Worm (Caenorhabditis elegans) whole organism, L1 larva: ENCODE results near the gene haly-1.

Experiments used
- Y116A8C.19 ChIP-seq: sonication (generic microtip); optimal IDR thresholded peaks from 2 replicates; lab custom pipeline; 2016; ENCODE audit warnings: missing compliant biosample characterization, missing genetic modification characterization, borderline replicate concordance
- aly-2 ChIP-seq: fragments of 150-350 bp; optimal IDR thresholded peaks from 2 replicates; lab custom pipeline; 2014; ENCODE audit warnings: missing biosample characterization, missing genetic modification characterization
- ama-1 ChIP-seq: fragments of 150-350 bp; optimal IDR thresholded peaks from 2 replicates; lab custom pipeline; 2014
- ceh-82 ChIP-seq, 3 experiments: fragments of 150-350 bp in 1 of 3; sonication (generic microtip) in 2 of 3; optimal IDR thresholded peaks; 2 replicates each; lab custom pipeline; 2014 to 2017; ENCODE audit warnings: missing biosample characterization in 3 of 3, missing genetic modification characterization in 3 of 3
- ces-1 ChIP-seq: fragments of 150-350 bp; optimal IDR thresholded peaks from 2 replicates; lab custom pipeline; 2014; ENCODE audit warnings: missing biosample characterization, missing genetic modification reagents, missing genetic modification characterization
- efl-1 ChIP-seq, 4 experiments: fragments of 150-350 bp; optimal IDR thresholded peaks in 3 of 4; peaks in 1 of 4; 1 replicate in 1 of 4; 2 replicates in 3 of 4; lab custom pipeline; 2014; ENCODE audit warnings: missing biosample characterization in 2 of 4, missing genetic modification characterization in 2 of 4, missing genetic modification reagents in 2 of 4
- egl-13 ChIP-seq: sonication (generic microtip); optimal IDR thresholded peaks from 2 replicates; lab custom pipeline; 2016; ENCODE audit warnings: missing genotype, missing genetic modification reagents, missing genetic modification characterization, missing compliant biosample characterization
- elt-2 ChIP-seq: sonication (generic microtip); optimal IDR thresholded peaks from 2 replicates; lab custom pipeline; 2016; ENCODE audit warnings: missing genetic modification characterization, mild to moderate bottlenecking, inconsistent platforms, missing compliant biosample characterization, missing genetic modification reagents
- elt-3 ChIP-seq, 6 experiments: fragments of 150-350 bp in 1 of 6; sonication (generic microtip); optimal IDR thresholded peaks; 2 replicates each; lab custom pipeline; 2017 to 2018; ENCODE audit warnings: missing biosample characterization in 6 of 6, missing genetic modification characterization in 6 of 6, inconsistent platforms in 1 of 6
- fkh-4 ChIP-seq: sonication (generic microtip); optimal IDR thresholded peaks from 2 replicates; lab custom pipeline; 2016; ENCODE audit warnings: missing compliant biosample characterization, missing genetic modification characterization, borderline replicate concordance
- fkh-8 ChIP-seq: sonication (generic microtip); optimal IDR thresholded peaks from 2 replicates; lab custom pipeline; 2016; ENCODE audit warnings: mild to moderate bottlenecking, missing genetic modification characterization, missing compliant biosample characterization
- hlh-17 ChIP-seq: fragments of 200-800 bp; sonication (Bioruptor generic); optimal IDR thresholded peaks from 2 replicates; lab custom pipeline; 2018; ENCODE audit warnings: missing genetic modification characterization, mild to moderate bottlenecking, missing compliant biosample characterization, moderate library complexity, borderline replicate concordance
- hlh-4 ChIP-seq: sonication (generic microtip); optimal IDR thresholded peaks from 2 replicates; lab custom pipeline; 2016; ENCODE audit warnings: mild to moderate bottlenecking, missing genetic modification characterization, missing compliant biosample characterization
- hpl-2 ChIP-seq: fragments of 150-350 bp; optimal IDR thresholded peaks from 2 replicates; lab custom pipeline; 2014; ENCODE audit warnings: missing biosample characterization, missing genetic modification reagents, missing genetic modification characterization
- lin-39 ChIP-seq: fragments of 150-350 bp; optimal IDR thresholded peaks from 2 replicates; lab custom pipeline; 2014; ENCODE audit warnings: missing biosample characterization, missing genetic modification reagents, missing genetic modification characterization
- lsy-2 ChIP-seq, 2 experiments: fragments of 150-350 bp; optimal IDR thresholded peaks; 2 replicates each; lab custom pipeline; 2014; ENCODE audit warnings: missing biosample characterization in 2 of 2, missing genetic modification characterization in 2 of 2
- mab-9 ChIP-seq: fragments of 200-800 bp; sonication (Bioruptor generic); IDR thresholded peaks from 2 replicates; pipeline ENCODE4 v1.3.6; 2022; ENCODE audit warnings: missing genetic modification reagents, missing genetic modification characterization, missing compliant biosample characterization
- mep-1 ChIP-seq: fragments of 150-350 bp; optimal IDR thresholded peaks from 2 replicates; lab custom pipeline; 2014; ENCODE audit warnings: missing biosample characterization, missing genetic modification characterization
- nhr-11 ChIP-seq: fragments of 150-350 bp; optimal IDR thresholded peaks from 2 replicates; lab custom pipeline; 2014; ENCODE audit warnings: missing biosample characterization, missing genetic modification characterization
- nhr-20 ChIP-seq: sonication (generic microtip); optimal IDR thresholded peaks from 2 replicates; lab custom pipeline; 2016; ENCODE audit warnings: mild to moderate bottlenecking, missing genetic modification characterization, missing compliant biosample characterization
- nhr-237 ChIP-seq: fragments of 150-350 bp; optimal IDR thresholded peaks from 2 replicates; lab custom pipeline; 2014; ENCODE audit warnings: missing biosample characterization, missing genetic modification characterization
- nhr-71 ChIP-seq: sonication (generic microtip); optimal IDR thresholded peaks from 2 replicates; lab custom pipeline; 2016; ENCODE audit warnings: mild to moderate bottlenecking, missing genetic modification characterization, moderate library complexity, missing compliant biosample characterization
- nhr-76 ChIP-seq: sonication (generic microtip); optimal IDR thresholded peaks from 2 replicates; lab custom pipeline; 2017; ENCODE audit warnings: missing biosample characterization, missing genetic modification characterization
- nhr-85 ChIP-seq: sonication (generic microtip); peaks from one replicate; lab custom pipeline; 2016; ENCODE audit warnings: missing genetic modification characterization, inconsistent platforms, missing compliant biosample characterization
- rnt-1 ChIP-seq: sonication (generic microtip); optimal IDR thresholded peaks from 2 replicates; lab custom pipeline; 2016; ENCODE audit warnings: mild to moderate bottlenecking, missing genetic modification characterization, moderate library complexity, missing compliant biosample characterization
- skn-1 ChIP-seq: fragments of 150-350 bp; optimal IDR thresholded peaks from 2 replicates; lab custom pipeline; 2014; ENCODE audit warnings: missing biosample characterization, missing genetic modification characterization
- tbx-2 ChIP-seq: sonication (generic microtip); optimal IDR thresholded peaks from 2 replicates; lab custom pipeline; 2016; ENCODE audit warnings: missing genetic modification characterization, missing compliant biosample characterization
- unc-62 ChIP-seq: fragments of 150-350 bp; optimal IDR thresholded peaks from 2 replicates; lab custom pipeline; 2014; ENCODE audit warnings: missing biosample characterization, missing genetic modification reagents, missing genetic modification characterization
- zag-1 ChIP-seq: fragments of 150-350 bp; optimal IDR thresholded peaks from 2 replicates; lab custom pipeline; 2014; ENCODE audit warnings: missing biosample characterization, missing genetic modification characterization
- zip-4 ChIP-seq: fragments of 200-800 bp; sonication (Bioruptor generic); optimal IDR thresholded peaks from 2 replicates; lab custom pipeline; 2018; ENCODE audit warnings: mild to moderate bottlenecking, missing genetic modification characterization, moderate library complexity, missing compliant biosample characterization
- ztf-11 ChIP-seq, 2 experiments: sonication (generic microtip); optimal IDR thresholded peaks; 2 replicates each; lab custom pipeline; 2016 to 2017; ENCODE audit warnings: missing genetic modification characterization in 2 of 2, missing biosample characterization in 1 of 2, missing compliant biosample characterization in 1 of 2
- ztf-4 ChIP-seq: fragments of 150-350 bp; optimal IDR thresholded peaks from 2 replicates; lab custom pipeline; 2014; ENCODE audit warnings: missing biosample characterization, missing genetic modification characterization

Gene haly-1

DNA sequence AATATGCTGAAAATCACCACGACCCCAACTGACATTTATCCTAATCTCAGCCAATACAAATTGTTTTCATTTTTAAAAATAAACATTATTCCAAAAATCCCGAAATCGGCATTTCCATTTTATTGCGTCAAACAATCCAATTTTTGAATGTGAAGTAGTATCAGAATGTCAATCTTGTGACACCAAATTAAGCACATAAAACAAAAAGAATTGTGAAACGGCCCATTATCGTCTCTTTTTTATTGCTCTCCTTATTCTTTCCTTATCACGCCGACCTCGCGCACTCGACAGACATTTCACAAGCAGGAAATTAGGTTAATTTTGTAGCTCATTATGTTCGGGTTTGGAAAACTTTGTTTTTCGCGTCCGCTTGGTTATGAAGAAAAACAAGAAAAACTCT lies 15.9 kb downstream of the haly-1 start, which contains the start of gene T21E8.4:
Gene T21E8.4, plus strand, starts transcription at position 301 of the 400 bp plus-strand sequence.
- TF ChIP-seq mab-9 (no peak), hlh-17 (GFP tag; lab: Kevin White, UChicago) (no peak), ceh-82 (tag; optimal IDR thresholded peaks at IDR 0.05; lab: Kevin White, UChicago) (no peak), hlh-4 (tag; lab: Kevin White, UChicago) (no peak), rnt-1 (tag; lab: Kevin White, UChicago) (no peak), elt-3 (tag; optimal IDR thresholded peaks at IDR 0.05; lab: Kevin White, UChicago) (no peak), mep-1 (tag; lab: Kevin White, UChicago) (no peak)

DNA sequence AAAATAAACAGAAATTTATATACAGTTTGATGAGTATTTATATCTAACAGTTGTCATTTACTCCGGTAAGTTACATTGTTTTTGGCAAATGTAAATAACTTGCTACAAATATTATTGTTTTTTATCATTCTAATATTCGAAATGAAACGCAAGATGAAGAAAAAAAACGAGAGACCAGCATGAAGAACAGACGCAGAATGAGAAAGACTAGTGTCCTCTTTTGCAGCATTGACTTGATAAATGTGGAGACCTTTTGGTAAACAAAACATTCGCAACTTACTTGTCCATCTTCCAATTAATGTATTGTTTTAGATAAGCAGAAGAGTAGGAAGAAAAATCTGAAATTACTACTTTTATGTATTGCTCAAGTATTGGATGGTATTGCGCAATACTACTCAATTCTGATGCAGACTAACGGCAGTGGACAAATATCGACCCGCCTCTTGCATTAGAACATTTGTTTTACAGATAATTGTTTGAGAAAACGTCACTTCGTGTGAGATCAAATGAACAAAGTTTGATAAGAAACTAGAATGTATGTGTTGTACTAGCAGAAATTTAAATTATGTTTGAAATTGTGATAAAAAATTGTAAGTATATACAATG lies 19.2 kb downstream of the haly-1 start, which contains the start of gene pgp-6:
Gene pgp-6, minus strand, starts transcription at position 288 of the 606 bp plus-strand sequence.
- TF ChIP-seq elt-2 (tag; lab: Kevin White, UChicago) (peak; percentile 71), skn-1 (tag; lab: Kevin White, UChicago) (peak; percentile 77), zip-4 (no peak), lsy-2 (tag; optimal IDR thresholded peaks at IDR 0.05; lab: Kevin White, UChicago) (no peak), efl-1 (optimal IDR thresholded peaks at IDR 0.05; lab: Kevin White, UChicago) (no peak), efl-1 (GFP tag; optimal IDR thresholded peaks at IDR 0.05 in 1 of 2; lab: Kevin White, UChicago) (peak in 1 of 2 experiments; percentile 41), nhr-85 (tag; lab: Kevin White, UChicago) (peak; percentile 65), nhr-20 (tag; lab: Kevin White, UChicago) (peak; percentile 44)

DNA sequence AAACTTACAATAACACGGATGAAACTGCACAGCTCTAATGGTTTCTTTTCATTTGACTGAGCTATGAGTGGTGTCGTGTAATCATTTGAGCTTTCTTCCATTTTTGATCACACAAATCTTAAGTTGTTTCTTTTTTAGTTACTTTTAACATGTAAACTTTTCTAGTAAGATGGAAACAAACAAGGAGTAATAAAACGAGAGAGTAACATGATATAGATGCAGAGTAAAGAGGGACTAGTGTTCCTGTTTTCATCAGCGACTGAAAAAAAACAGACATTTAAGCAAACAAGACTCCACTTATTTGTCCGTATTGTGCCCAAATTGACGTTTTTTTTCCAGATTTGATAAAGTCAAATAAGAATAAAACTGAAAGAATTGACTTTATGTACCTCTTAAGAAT lies 26.3 kb downstream of the haly-1 start, which contains the start of gene pgp-7:
Gene pgp-7, minus strand, starts transcription at position 101 of the 400 bp plus-strand sequence.
- TF ChIP-seq efl-1 (optimal IDR thresholded peaks at IDR 0.05; lab: Kevin White, UChicago): no peak
- peak in 1 of 2 experiments; percentile 10 for TF ChIP-seq efl-1 (GFP tag; optimal IDR thresholded peaks at IDR 0.05 in 1 of 2; lab: Kevin White, UChicago)
- no peak for TF ChIP-seq ztf-4 (tag; lab: Kevin White, UChicago)

DNA sequence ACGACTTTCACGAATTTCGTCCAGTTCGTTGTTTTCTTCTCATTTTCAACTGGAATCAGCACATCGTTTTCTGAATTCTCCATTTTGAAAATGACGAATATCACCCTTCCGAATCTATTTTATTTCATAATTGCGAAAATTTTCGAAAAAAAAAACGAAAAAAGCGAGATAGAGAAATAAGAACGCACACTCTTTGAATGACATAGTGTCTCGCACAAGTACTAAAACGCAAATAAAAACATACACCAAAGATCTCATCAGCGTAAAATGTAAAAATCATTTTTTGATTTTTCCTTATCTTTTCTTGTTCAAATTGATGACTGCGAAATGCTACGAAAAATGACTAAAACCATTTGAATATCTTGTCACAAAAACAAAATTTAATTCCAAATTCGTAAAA lies 32.1 kb downstream of the haly-1 start, which contains the start of gene pgp-8:
Gene pgp-8, minus strand, starts transcription at position 101 of the 400 bp plus-strand sequence.
- TF ChIP-seq ama-1 (no peak), nhr-85 (tag; lab: Kevin White, UChicago) (peak; percentile 30)

DNA sequence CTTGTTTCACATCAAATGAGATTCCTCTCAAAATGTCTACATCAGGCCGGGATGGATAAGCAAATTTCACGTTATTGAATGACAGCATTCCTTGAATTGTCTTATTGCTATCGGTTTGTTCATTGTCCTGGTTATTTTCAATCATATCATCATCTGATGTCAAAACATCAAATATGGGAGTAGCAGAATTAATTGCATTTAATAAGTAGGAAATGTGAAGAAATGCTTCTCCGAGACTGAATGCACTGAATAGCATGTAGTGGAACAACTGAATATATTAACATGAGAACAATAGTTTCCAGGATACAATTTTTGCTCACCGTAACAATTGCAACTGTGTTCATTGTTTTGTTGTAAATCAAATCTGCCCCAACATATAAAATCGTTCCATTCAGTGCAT lies 33.8 kb downstream of the haly-1 start:
- TF ChIP-seq fkh-8 (tag; lab: Kevin White, UChicago) (no peak), lin-39 (tag; lab: Kevin White, UChicago) (no peak), zag-1 (tag; lab: Kevin White, UChicago) (no peak), ztf-11 (tag; optimal IDR thresholded peaks at IDR 0.05; lab: Kevin White, UChicago) (no peak), ces-1 (no peak), ama-1 (no peak), nhr-20 (tag; lab: Kevin White, UChicago) (no peak), egl-13 (tag; lab: Kevin White, UChicago) (no peak), tbx-2 (tag; lab: Kevin White, UChicago) (no peak), fkh-4 (no peak), hpl-2 (GFP tag; lab: Kevin White, UChicago) (no peak), nhr-11 (tag; lab: Kevin White, UChicago) (no peak), nhr-237 (tag; lab: Kevin White, UChicago) (no peak), nhr-71 (tag; lab: Kevin White, UChicago) (no peak), Y116A8C.19 (tag; lab: Kevin White, UChicago) (no peak), aly-2 (no peak), nhr-76 (no peak)
- TF ChIP-seq, all 84 proteins: peak for 0

DNA sequence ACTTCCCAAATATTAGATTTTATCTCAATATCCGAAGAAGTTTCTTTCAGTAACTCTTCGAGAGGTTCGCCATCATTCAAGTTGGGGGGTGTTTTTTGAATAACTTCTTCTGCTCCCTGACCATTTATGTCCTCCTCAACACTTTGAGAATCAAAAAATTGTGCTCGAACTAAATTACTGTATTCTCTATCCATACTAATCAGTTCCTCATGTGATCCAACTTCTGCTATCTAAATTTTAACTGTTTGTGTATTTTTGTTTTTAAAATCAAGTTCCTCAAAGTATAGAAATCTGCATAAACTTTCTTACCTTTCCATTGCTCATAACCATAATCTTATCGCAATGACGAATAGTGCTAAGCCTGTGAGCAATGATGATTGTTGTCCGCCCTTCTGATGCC lies 34.7 kb downstream of the haly-1 start:
- TF ChIP-seq efl-1 (optimal IDR thresholded peaks at IDR 0.05; lab: Kevin White, UChicago) (no peak), efl-1 (GFP tag; optimal IDR thresholded peaks at IDR 0.05 in 1 of 2; lab: Kevin White, UChicago) (peak in 1 of 2 experiments; percentile 33), unc-62 (no peak)
